Fruit fly (Drosophila melanogaster): ENCODE results near the gene CG11889.
A peak's percentile ranks its signal among the peaks of the same experiment; 100 is the strongest.

Gene CG11889

DNA sequence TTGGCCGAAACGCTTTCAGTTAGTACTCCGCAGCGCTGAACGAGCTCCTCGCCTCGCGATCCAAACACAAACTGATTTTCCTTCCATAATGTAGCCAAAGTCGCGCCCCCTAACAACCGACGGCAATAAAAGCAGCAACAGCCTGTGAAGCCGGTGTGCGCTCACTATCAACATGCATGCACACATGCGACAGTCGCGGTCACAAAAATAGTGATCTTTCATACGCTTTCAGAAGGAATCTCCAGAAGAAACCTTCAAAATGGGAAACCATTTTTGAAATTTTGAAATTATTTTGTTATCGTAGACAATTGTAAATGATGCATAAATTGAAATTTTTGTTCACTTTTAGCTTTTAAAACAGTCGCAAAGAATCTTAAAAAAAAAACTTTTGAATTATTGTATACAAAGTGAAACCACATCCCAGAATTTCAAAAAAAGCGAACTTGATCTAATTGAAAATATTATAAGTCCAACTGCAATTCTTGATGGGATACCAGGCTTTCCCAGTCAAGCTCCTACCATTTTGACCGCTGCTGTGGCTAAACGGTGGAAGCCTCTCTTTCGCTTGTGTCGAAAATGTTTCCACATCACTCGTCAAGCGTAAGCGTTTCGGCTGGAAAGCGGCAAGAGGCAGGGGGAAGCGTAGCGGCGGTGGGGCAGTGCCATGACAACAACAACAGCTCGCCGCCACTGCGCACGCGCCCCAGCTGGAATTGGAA, 37.6 kb upstream of the CG11889 start, which contains the start of gene Cad96Cb:
Gene Cad96Cb, minus strand, starts transcription at position 51 of the 719 bp plus-strand sequence.
- TF ChIP-seq CG11723 (GFP tag; optimal IDR thresholded peaks at IDR 0.05) = peak; percentile 80
- peak; percentile 45; the same call in 1 of the 3 replicates for TF ChIP-seq Aef1 (GFP tag; IDR thresholded peaks at IDR 0.05)
- no peak for TF ChIP-seq Neu2 (GFP tag; optimal IDR thresholded peaks at IDR 0.05; ENCODE audit: borderline replicate concordance)
- TF ChIP-seq CG16779 (GFP tag; IDR thresholded peaks at IDR 0.05) = no peak
- TF ChIP-seq slou (GFP tag; optimal IDR thresholded peaks at IDR 0.05) = peak; percentile 35
- peak; percentile 80 for TF ChIP-seq Atf3 (GFP tag; optimal IDR thresholded peaks at IDR 0.05)
- no peak for TF ChIP-seq inv (GFP tag; IDR thresholded peaks at IDR 0.05; ENCODE audit: partially characterized antibody)
- no peak for TF ChIP-seq abd-A (tag; optimal IDR thresholded peaks at IDR 0.05)
- no peak for TF ChIP-seq br (optimal IDR thresholded peaks at IDR 0.05)
- TF ChIP-seq fu2 (GFP tag; optimal IDR thresholded peaks at IDR 0.05) = peak; percentile 29
- TF ChIP-seq ewg (GFP tag; optimal IDR thresholded peaks at IDR 0.05) = peak; percentile 75
- peak; percentile 79 for TF ChIP-seq Hr3 (GFP tag; optimal IDR thresholded peaks at IDR 0.05)
- peak; percentile 90 for TF ChIP-seq CG7839 (tag; optimal IDR thresholded peaks at IDR 0.05)
- peak; percentile 43; the same call in 1 of the 3 replicates for TF ChIP-seq CG14050 (GFP tag; IDR thresholded peaks at IDR 0.05)
- TF ChIP-seq row (GFP tag; IDR thresholded peaks at IDR 0.05) = peak; percentile 66; the same call in 2 of the 3 replicates
- TF ChIP-seq CG4404 (GFP tag; IDR thresholded peaks at IDR 0.05) = peak; percentile 49
- peak in 1 of 2 experiments; percentile 92 for TF ChIP-seq Eip74EF (GFP tag; optimal IDR thresholded peaks at IDR 0.05)
- no peak for TF ChIP-seq CG11456 (GFP tag; IDR thresholded peaks at IDR 0.05)
- TF ChIP-seq cwo (GFP tag; optimal IDR thresholded peaks at IDR 0.05) = peak; percentile 67
- no peak for TF ChIP-seq sna (GFP tag; IDR thresholded peaks at IDR 0.05; ENCODE audit: partially characterized antibody)
- peak; percentile 82 for TF ChIP-seq CG18619 (GFP tag; optimal IDR thresholded peaks at IDR 0.05)
- TF ChIP-seq ranshi (GFP tag; IDR thresholded peaks at IDR 0.05) = peak; percentile 38; the same call in 1 of the 2 replicates
- peak; percentile 78 for TF ChIP-seq Six4 (GFP tag; optimal IDR thresholded peaks at IDR 0.05)
- peak; percentile 64 for TF ChIP-seq CG2116 (GFP tag; optimal IDR thresholded peaks at IDR 0.05)
- TF ChIP-seq CG4854 (GFP tag; optimal IDR thresholded peaks at IDR 0.05) = peak; percentile 69
- TF ChIP-seq Ets97D (GFP tag; optimal IDR thresholded peaks at IDR 0.05) = peak; percentile 28
- peak; percentile 84 for TF ChIP-seq CG10267 (tag; optimal IDR thresholded peaks at IDR 0.05)
- TF ChIP-seq Kr (GFP tag; optimal IDR thresholded peaks at IDR 0.05) = peak; percentile 9
- peak; percentile 36 for TF ChIP-seq fd64A (GFP tag; optimal IDR thresholded peaks at IDR 0.05)
- no peak for TF ChIP-seq bowl (GFP tag; IDR thresholded peaks at IDR 0.05)
- TF ChIP-seq CG10209 (GFP tag; optimal IDR thresholded peaks at IDR 0.05) = peak; percentile 85
- peak; percentile 40; the same call in 1 of the 2 replicates for TF ChIP-seq CG32532 (GFP tag; IDR thresholded peaks at IDR 0.05)
- TF ChIP-seq tna (GFP tag; IDR thresholded peaks at IDR 0.05; ENCODE audit: partially characterized antibody) = 0 out of 2 replicates have a peak, but pooled peaks have one; percentile 32
- TF ChIP-seq Bdp1 (GFP tag; optimal IDR thresholded peaks at IDR 0.05) = peak; percentile 58
- peak; percentile 76 for TF ChIP-seq CG15696 (tag; optimal IDR thresholded peaks at IDR 0.05)
- no peak for TF ChIP-seq Trl (optimal IDR thresholded peaks at IDR 0.05)
- peak; percentile 74 for TF ChIP-seq Trl (GFP tag; optimal IDR thresholded peaks at IDR 0.05)
- TF ChIP-seq psq (GFP tag; optimal IDR thresholded peaks at IDR 0.05) = no peak
- TF ChIP-seq mld (GFP tag; IDR thresholded peaks at IDR 0.05; ENCODE audit: partially characterized antibody) = no peak
- no peak for TF ChIP-seq CG6683 (GFP tag; optimal IDR thresholded peaks at IDR 0.05)
- peak; percentile 63; the same call in 1 of the 2 replicates for TF ChIP-seq dan (GFP tag; IDR thresholded peaks at IDR 0.05)
- no peak for TF ChIP-seq z (GFP tag; IDR thresholded peaks at IDR 0.05)
- TF ChIP-seq Scr (GFP tag; IDR thresholded peaks at IDR 0.05; ENCODE audit: partially characterized antibody) = no peak
- TF ChIP-seq wdn (GFP tag; IDR thresholded peaks at IDR 0.05) = no peak
- TF ChIP-seq CG6654 (GFP tag; optimal IDR thresholded peaks at IDR 0.05) = peak; percentile 70
- TF ChIP-seq chinmo (GFP tag; IDR thresholded peaks at IDR 0.05; ENCODE audit: partially characterized antibody) = no peak
- TF ChIP-seq HHEX (GFP tag; optimal IDR thresholded peaks at IDR 0.05) = peak; percentile 74
- no peak for TF ChIP-seq gsb (GFP tag; IDR thresholded peaks at IDR 0.05)
- peak; percentile 36; the same call in 1 of the 2 replicates for TF ChIP-seq Atf6 (GFP tag; IDR thresholded peaks at IDR 0.05)
